Worm (Caenorhabditis elegans) whole organism, midembryonic: ENCODE data around the gene irld-50.

Experiments
- T22C8.4 ChIP-seq: fragments of 200-800 bp; sonication (Bioruptor generic); IDR thresholded peaks from 2 replicates; pipeline ENCODE4 v1.3.6; 2022; ENCODE audit warnings: missing genetic modification characterization, missing compliant biosample characterization
- cog-1 ChIP-seq: sonication (generic microtip); optimal IDR thresholded peaks from 2 replicates; lab custom pipeline; 2016; ENCODE audit warnings: missing genetic modification characterization, missing compliant biosample characterization
- flt-1 ChIP-seq: fragments of 200-800 bp; sonication (Bioruptor generic); IDR thresholded peaks from 2 replicates; pipeline ENCODE4 v1.3.6; 2022; ENCODE audit warnings: missing genetic modification characterization, missing compliant biosample characterization
- klf-2 ChIP-seq: fragments of 200-800 bp; sonication (Bioruptor generic); conservative IDR thresholded peaks from 2 replicates; pipeline ENCODE4 v1.3.6; 2022; ENCODE audit warnings: missing genetic modification reagents, missing genetic modification characterization, missing compliant biosample characterization
- med-1 ChIP-seq: sonication (generic microtip); optimal IDR thresholded peaks from 2 replicates; lab custom pipeline; 2017; ENCODE audit warnings: missing genetic modification characterization, mild to moderate bottlenecking, missing compliant biosample characterization, antibody characterized with exemption, missing genetic modification reagents; ENCODE audit not compliant: insufficient read depth
- ref-1 ChIP-seq: fragments of 200-800 bp; sonication (Bioruptor generic); conservative IDR thresholded peaks from 2 replicates; pipeline ENCODE4 v1.3.6; 2022; ENCODE audit warnings: missing genetic modification reagents, missing genetic modification characterization, missing compliant biosample characterization
- tab-1 ChIP-seq: fragments of 200-800 bp; sonication (Bioruptor generic); IDR thresholded peaks from 2 replicates; pipeline ENCODE4 v1.3.6; 2022; ENCODE audit warnings: missing genetic modification characterization, missing compliant biosample characterization
- ztf-23 ChIP-seq: fragments of 200-800 bp; sonication (Bioruptor generic); IDR thresholded peaks from 2 replicates; pipeline ENCODE4 v1.3.6; 2022; ENCODE audit warnings: missing genetic modification reagents, missing genetic modification characterization, missing compliant biosample characterization
- ztf-29 ChIP-seq: fragments of 200-800 bp; sonication (Bioruptor generic); IDR thresholded peaks from 2 replicates; pipeline ENCODE4 v1.3.6; 2022; ENCODE audit warnings: missing genetic modification reagents, missing genetic modification characterization, missing compliant biosample characterization

Gene irld-50

DNA sequence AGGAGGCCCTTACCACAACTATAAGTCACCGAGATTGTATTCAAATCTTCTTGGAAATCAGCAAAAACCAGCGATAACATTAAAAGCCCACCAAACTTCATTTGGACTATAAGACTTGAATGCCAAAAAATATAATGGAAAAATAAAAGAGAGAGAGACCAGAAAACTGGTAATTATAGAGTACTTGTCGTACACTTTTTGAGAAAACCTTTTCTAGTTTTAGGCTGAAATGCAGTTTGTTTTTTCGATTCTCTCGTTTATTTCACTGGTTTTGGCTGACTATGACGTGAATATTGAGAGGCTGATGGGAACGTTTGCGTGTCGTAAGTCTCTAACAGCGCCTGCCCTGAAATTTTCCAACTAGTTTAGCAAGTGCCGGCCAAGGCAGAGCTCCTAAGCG, 13.4 kb downstream of the irld-50 start, which contains the start of the genes irld-64 and irld-63:
irld-64 (minus strand) TSS at position 101 of the 400 bp plus-strand sequence.
irld-63 (plus strand) TSS at position 230 of the 400 bp plus-strand sequence.
- TF ChIP-seq ztf-29 (GFP tag; lab: Robert Waterston, UW) (no peak), tab-1 (no peak), cog-1 (no peak), klf-2 (GFP tag; lab: Robert Waterston, UW) (no peak), T22C8.4 (no peak), flt-1 (GFP tag; lab: Robert Waterston, UW) (no peak), ztf-23 (GFP tag; lab: Robert Waterston, UW) (no peak), med-1 (GFP tag; lab: Kevin White, UChicago) (no peak), ref-1 (no peak)

DNA sequence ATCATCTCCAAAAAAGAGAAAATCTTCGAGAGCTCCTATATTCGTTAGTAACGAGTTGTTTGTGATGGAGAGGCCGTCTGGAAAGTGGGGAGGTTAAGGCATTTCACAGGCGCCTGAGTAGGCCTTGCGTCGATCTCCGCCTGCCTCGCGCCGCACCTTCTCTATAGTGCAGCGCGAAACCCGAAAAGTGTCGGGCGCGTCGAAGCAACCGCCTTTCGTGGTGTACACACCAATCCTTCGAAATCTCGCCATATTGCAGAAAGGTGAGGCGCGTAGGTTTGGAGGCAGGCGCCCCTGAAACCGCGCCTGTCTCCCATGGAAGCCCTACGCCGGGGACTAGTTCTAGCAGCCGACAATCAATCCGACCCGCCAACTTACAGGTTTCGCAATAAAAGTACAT, 14.0 kb downstream of the irld-50 start:
- TF ChIP-seq tab-1 (no peak), ref-1 (no peak), ztf-23 (GFP tag; lab: Robert Waterston, UW) (no peak), klf-2 (GFP tag; lab: Robert Waterston, UW) (no peak), ztf-29 (GFP tag; lab: Robert Waterston, UW) (no peak), cog-1 (no peak), med-1 (GFP tag; lab: Kevin White, UChicago) (no peak), flt-1 (GFP tag; lab: Robert Waterston, UW) (no peak), T22C8.4 (no peak)

ce11 chrII:2927533-2927932, 16.3 kb downstream of the irld-50 start, which contains the start of the genes ZK355.3 and ZK355.8:
Gene ZK355.3, minus strand, starts transcription at chrII:2927633.
Gene ZK355.8, plus strand, starts transcription at chrII:2927804.
- TF ChIP-seq cog-1 (no peak), ztf-29 (GFP tag; lab: Robert Waterston, UW) (no peak)

ce11 chrII:2925806-2926558, 17.9 kb downstream of the irld-50 start:
- TF ChIP-seq ref-1 = no peak
- no peak for TF ChIP-seq cog-1
- TF ChIP-seq flt-1 (GFP tag; lab: Robert Waterston, UW) = no peak
- TF ChIP-seq ztf-29 (GFP tag; lab: Robert Waterston, UW) = no peak
- no peak for TF ChIP-seq med-1 (GFP tag; lab: Kevin White, UChicago)
- TF ChIP-seq klf-2 (GFP tag; lab: Robert Waterston, UW) = no peak

ce11 chrII:2925032-2925431, 18.8 kb downstream of the irld-50 start:
- TF ChIP-seq flt-1 (GFP tag; lab: Robert Waterston, UW) (no peak), T22C8.4 (no peak), ref-1 (no peak), tab-1 (no peak), ztf-29 (GFP tag; lab: Robert Waterston, UW) (no peak)

DNA sequence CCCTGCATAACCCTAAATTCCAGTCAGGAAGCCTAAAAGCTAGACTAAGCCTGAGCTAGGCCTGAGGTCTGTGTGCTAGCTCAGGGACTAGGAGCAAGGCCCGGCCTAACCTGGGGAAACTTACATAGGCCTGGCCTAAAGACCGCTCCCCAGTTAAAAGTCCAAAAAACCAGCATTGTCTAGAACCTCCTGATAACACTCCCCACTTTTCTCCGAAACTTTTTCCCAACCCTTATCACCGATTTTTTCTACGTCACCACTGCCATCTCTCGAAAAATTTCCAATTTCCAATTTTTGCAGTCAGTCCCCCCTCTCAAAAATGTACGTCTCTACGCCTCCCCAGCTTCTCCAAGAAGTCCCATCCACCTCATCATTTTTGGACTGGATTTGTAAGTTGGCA, 20.2 kb downstream of the irld-50 start, which contains the start of gene ZK355.2:
ZK355.2 (plus strand) TSS at position 301 of the 400 bp plus-strand sequence.
- TF ChIP-seq med-1 (GFP tag; lab: Kevin White, UChicago) (no peak), ref-1 (no peak), T22C8.4 (no peak), tab-1 (no peak), ztf-23 (GFP tag; lab: Robert Waterston, UW) (no peak), cog-1 (no peak), klf-2 (GFP tag; lab: Robert Waterston, UW) (no peak), flt-1 (GFP tag; lab: Robert Waterston, UW) (no peak), ztf-29 (GFP tag; lab: Robert Waterston, UW) (no peak)

DNA sequence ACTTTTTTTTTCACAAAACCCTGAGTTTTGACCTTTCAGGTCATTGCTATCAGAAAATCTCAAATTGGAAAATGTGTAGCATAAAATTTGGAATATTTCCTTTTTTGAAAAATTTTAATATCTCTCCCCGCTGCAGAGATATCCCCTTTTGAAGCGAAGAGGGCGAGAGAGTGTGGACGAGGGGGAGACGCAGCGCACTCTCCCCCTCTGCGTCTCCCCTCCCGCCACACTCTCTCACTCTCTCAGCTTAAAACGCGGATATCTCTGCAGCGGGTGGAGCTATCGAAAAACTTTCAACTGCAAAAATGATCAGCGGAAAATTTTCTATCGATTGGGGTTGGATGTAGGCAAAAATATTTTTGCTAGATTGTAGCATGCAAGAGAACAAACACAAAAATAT, 21.1 kb downstream of the irld-50 start:
- TF ChIP-seq klf-2 (GFP tag; lab: Robert Waterston, UW) = no peak
- TF ChIP-seq ztf-23 (GFP tag; lab: Robert Waterston, UW) = no peak
- no peak for TF ChIP-seq flt-1 (GFP tag; lab: Robert Waterston, UW)
- no peak for TF ChIP-seq ztf-29 (GFP tag; lab: Robert Waterston, UW)

DNA sequence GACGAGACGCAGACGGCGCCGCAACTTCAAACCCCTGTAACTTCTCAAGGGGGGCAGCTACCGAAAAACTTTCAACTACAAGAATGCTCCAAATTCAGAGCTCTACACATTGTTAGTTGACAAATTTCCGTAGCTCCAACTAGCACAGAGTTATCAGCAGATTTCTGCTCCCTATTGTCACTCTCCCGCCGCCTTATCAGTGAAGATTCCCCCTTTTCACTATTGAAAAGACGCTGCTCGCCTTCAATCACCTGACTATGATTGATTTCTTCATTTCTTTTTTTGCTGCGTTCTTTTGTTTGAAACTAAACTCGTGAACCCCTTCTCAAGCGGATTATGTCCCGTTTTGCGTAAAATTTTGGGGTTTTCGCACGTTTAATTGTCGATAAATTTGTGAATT, 21.5 kb downstream of the irld-50 start:
- no peak for TF ChIP-seq cog-1
- no peak for TF ChIP-seq tab-1
- TF ChIP-seq klf-2 (GFP tag; lab: Robert Waterston, UW) = no peak
- no peak for TF ChIP-seq ref-1

DNA sequence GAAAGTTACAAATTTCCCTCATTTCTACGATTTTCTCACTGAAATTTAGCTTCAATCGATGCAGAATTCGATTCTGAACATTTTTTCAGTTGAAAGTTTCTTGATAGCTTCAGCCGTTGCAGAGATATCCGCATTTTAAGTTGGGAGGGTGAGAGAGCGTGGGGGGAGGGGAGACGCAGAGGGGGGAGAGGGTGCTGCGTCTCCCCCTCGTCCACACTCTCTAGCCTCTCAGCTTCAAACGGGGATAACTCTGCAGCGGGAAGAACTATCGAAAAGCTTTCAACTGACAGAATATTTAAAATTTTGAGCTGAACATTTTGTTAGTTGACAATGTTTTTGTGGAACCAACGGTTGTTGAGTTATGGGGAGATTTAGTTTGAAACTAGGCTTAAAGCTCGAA, 22.0 kb downstream of the irld-50 start:
- TF ChIP-seq ref-1 = no peak
- no peak for TF ChIP-seq ztf-23 (GFP tag; lab: Robert Waterston, UW)
- no peak for TF ChIP-seq cog-1
- no peak for TF ChIP-seq tab-1
- no peak for TF ChIP-seq ztf-29 (GFP tag; lab: Robert Waterston, UW)
- TF ChIP-seq klf-2 (GFP tag; lab: Robert Waterston, UW) = no peak
- no peak for TF ChIP-seq med-1 (GFP tag; lab: Kevin White, UChicago)
- TF ChIP-seq T22C8.4 = no peak
- no peak for TF ChIP-seq flt-1 (GFP tag; lab: Robert Waterston, UW)

DNA sequence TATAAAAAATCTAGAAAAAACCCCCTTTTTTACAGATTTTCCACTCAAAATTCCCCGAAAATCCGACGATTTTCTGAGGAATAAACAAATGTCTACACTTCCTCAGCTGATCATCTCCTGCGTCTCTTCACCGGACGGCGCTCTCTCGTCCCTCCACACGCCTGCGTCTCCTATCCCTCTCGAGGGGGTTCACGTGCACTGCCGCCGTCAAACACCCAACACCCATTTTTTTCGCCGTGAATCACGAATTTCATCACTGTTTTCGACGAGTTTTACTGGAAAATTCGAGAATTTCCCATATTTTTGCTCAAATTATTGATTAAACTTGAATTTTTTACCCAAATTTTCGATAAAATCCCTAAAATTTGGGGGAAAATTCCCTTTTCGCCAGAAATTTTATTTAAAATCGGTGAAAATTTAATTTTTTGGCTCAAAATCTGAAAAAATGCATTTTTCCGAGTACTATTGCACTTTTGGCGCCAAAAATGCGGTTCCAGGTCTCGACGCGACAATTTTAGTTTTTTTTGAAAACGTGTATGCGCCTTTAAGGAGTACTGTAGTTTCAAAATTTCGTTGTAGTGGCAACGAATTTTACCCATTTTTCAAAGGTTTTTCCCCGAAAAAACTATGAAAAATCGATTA, 22.9 kb downstream of the irld-50 start:
- TF ChIP-seq ztf-29 (GFP tag; lab: Robert Waterston, UW) (no peak), ztf-23 (GFP tag; lab: Robert Waterston, UW) (no peak), ref-1 (no peak), med-1 (GFP tag; lab: Kevin White, UChicago) (no peak), T22C8.4 (no peak), klf-2 (GFP tag; lab: Robert Waterston, UW) (no peak), flt-1 (GFP tag; lab: Robert Waterston, UW) (no peak), cog-1 (no peak), tab-1 (no peak)
